Fruit fly (Drosophila melanogaster): ENCODE measurements around the gene Gr64c.

- TF ChIP-seq Sin3A (optimal IDR thresholded peaks at IDR 0.05), result no peak
- no peak for TF ChIP-seq h (optimal IDR thresholded peaks at IDR 0.05)
- no peak for TF ChIP-seq Myc (optimal IDR thresholded peaks at IDR 0.05)
- no peak for TF ChIP-seq ttk (optimal IDR thresholded peaks at IDR 0.05)
- TF ChIP-seq insv (optimal IDR thresholded peaks at IDR 0.05), result no peak
- no peak for TF ChIP-seq psq (optimal IDR thresholded peaks at IDR 0.05)
Measured at dm6 chr3L:4035499-4035898, 7.1 kb downstream of the Gr64c start, which contains the start of gene Gr64f.
